Worm (Caenorhabditis elegans): ENCODE measurements around the gene wee-1.1.

Gene wee-1.1

DNA sequence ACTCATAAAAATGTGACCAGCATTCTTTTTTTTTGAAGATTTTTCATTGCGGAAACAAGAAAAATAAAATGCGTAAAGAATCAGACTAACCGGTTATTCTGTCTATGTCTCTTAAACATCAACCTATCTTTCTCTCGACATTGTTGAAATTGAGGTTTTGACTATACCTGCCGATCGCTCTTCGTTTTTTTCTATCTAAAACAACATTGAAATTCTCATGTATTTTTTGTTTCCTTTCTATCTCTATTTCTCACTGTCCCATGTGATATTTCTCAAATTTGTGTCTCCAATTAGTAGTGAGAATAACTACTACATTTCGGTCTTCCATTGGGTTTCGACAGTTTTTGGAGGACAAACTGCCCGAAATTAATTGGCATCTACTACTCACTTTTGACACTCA, 22.5 kb downstream of the wee-1.1 start:
- TF ChIP-seq gmeb-1 (tag; optimal IDR thresholded peaks at IDR 0.05) (no peak), sma-9 (GFP tag; optimal IDR thresholded peaks at IDR 0.05) (peak; percentile 43), sma-9 (tag; optimal IDR thresholded peaks at IDR 0.05) (no peak), mdl-1 (tag; optimal IDR thresholded peaks at IDR 0.05) (no peak), nhr-129 (tag; optimal IDR thresholded peaks at IDR 0.05) (peak; percentile 9), ceh-16 (tag; optimal IDR thresholded peaks at IDR 0.05) (peak; percentile 18), nhr-237 (tag; optimal IDR thresholded peaks at IDR 0.05) (no peak), fos-1 (tag; optimal IDR thresholded peaks at IDR 0.05) (no peak), nhr-23 (tag; optimal IDR thresholded peaks at IDR 0.05) (no peak), lin-11 (tag; optimal IDR thresholded peaks at IDR 0.05) (no peak), sem-4 (tag; optimal IDR thresholded peaks at IDR 0.05) (no peak), nhr-25 (tag; optimal IDR thresholded peaks at IDR 0.05) (peak; percentile 76), peb-1 (tag; optimal IDR thresholded peaks at IDR 0.05) (no peak), blmp-1 (tag; optimal IDR thresholded peaks at IDR 0.05; ENCODE audit: insufficient read depth) (peak; percentile 55), unc-62 (GFP tag; optimal IDR thresholded peaks at IDR 0.05) (no peak), skn-1 (tag; optimal IDR thresholded peaks at IDR 0.05) (no peak), nhr-6 (tag; optimal IDR thresholded peaks at IDR 0.05) (peak; percentile 44), F13H6.1 (tag; optimal IDR thresholded peaks at IDR 0.05) (no peak), crh-2 (tag; optimal IDR thresholded peaks at IDR 0.05) (no peak), elt-1 (tag; optimal IDR thresholded peaks at IDR 0.05) (no peak), ztf-1 (GFP tag; conservative IDR thresholded peaks at IDR 0.05) (no peak), nhr-77 (tag; optimal IDR thresholded peaks at IDR 0.05) (no peak)

DNA sequence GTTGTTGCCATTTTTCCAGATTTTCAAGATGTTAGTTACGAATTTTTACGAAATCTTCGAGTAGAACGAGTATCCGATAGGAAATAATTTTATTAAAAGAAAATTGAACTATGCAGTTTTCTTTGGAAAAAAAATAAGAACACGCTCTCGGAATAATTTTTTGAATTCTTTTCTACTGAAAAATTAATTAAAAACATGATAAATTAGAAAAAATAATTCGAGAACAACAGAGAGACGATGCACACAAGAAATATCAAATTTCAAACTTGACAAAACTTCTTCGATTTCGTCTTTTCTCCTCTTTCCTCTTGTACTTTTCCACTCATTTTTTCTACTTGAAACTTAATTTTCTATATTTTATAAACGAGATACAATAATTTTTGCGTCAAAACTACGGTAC, 23.4 kb downstream of the wee-1.1 start, which contains the start of gene F35H8.4:
TSS of gene F35H8.4 (minus strand) at position 101 of the 400 bp plus-strand sequence.
- TF ChIP-seq ztf-11 (tag; optimal IDR thresholded peaks at IDR 0.05) (no peak), F13H6.1 (tag; optimal IDR thresholded peaks at IDR 0.05) (no peak), blmp-1 (tag; optimal IDR thresholded peaks at IDR 0.05; ENCODE audit: insufficient read depth) (no peak), fos-1 (tag; optimal IDR thresholded peaks at IDR 0.05) (no peak)

ce11 chrII:9558906-9559305, 24.5 kb downstream of the wee-1.1 start:
- TF ChIP-seq alr-1 (tag; optimal IDR thresholded peaks at IDR 0.05): no peak

- TF ChIP-seq C34F6.9 (tag; optimal IDR thresholded peaks at IDR 0.05) (peak; percentile 40), unc-55 (GFP tag; optimal IDR thresholded peaks at IDR 0.05) (no peak), sma-3 (GFP tag; optimal IDR thresholded peaks at IDR 0.05) (no peak), nhr-129 (tag; optimal IDR thresholded peaks at IDR 0.05) (peak; percentile 13), nhr-25 (tag; optimal IDR thresholded peaks at IDR 0.05) (peak; percentile 16), R02D3.7 (tag; optimal IDR thresholded peaks at IDR 0.05) (peak; percentile 28)
Observed at ce11 chrII:9557437-9558150, 25.8 kb downstream of the wee-1.1 start, which contains the start of gene zfp-2. TSS of gene zfp-2 (plus strand) at chrII:9557650.

- TF ChIP-seq nhr-12 (tag; optimal IDR thresholded peaks at IDR 0.05): no peak
- no peak for TF ChIP-seq ama-1 (optimal IDR thresholded peaks at IDR 0.05)
- no peak for TF ChIP-seq lsy-2 (tag; optimal IDR thresholded peaks at IDR 0.05)
- TF ChIP-seq ceh-16 (tag; optimal IDR thresholded peaks at IDR 0.05): no peak
- no peak for TF ChIP-seq gmeb-1 (tag; optimal IDR thresholded peaks at IDR 0.05)
- TF ChIP-seq nhr-11 (tag; optimal IDR thresholded peaks at IDR 0.05): no peak
- TF ChIP-seq mdl-1 (tag; optimal IDR thresholded peaks at IDR 0.05): no peak
- TF ChIP-seq ZK546.5 (tag; optimal IDR thresholded peaks at IDR 0.05): no peak
- no peak for TF ChIP-seq nhr-10 (tag; optimal IDR thresholded peaks at IDR 0.05)
- TF ChIP-seq unc-39 (tag; optimal IDR thresholded peaks at IDR 0.05): no peak
- TF ChIP-seq mbf-1 (tag; optimal IDR thresholded peaks at IDR 0.05): no peak
- TF ChIP-seq elt-1 (tag; optimal IDR thresholded peaks at IDR 0.05): no peak
- TF ChIP-seq C34F6.9 (tag; optimal IDR thresholded peaks at IDR 0.05): no peak
- TF ChIP-seq zag-1 (tag; optimal IDR thresholded peaks at IDR 0.05): no peak
- no peak for TF ChIP-seq peb-1 (tag; optimal IDR thresholded peaks at IDR 0.05)
Observed at ce11 chrII:9556582-9556981, 26.8 kb downstream of the wee-1.1 start.

All from whole organism, L2 larva.